Worm (Caenorhabditis elegans): ENCODE data around the gene phf-31.

Gene phf-31

ce11 chrX:10666871-10667270 is 14.9 kb upstream of the phf-31 start (continued):
- TF ChIP-seq snpc-1.3 (tag; optimal IDR thresholded peaks at IDR 0.05; ENCODE audit: insufficient read depth) (peak; percentile 30), B0019.2 (GFP tag; conservative IDR thresholded peaks at IDR 0.05) (0 out of 2 replicates have a peak, but pooled peaks have one; percentile 22), ceh-91 (GFP tag; IDR thresholded peaks at IDR 0.05) (no peak), tbp1 (GFP tag; optimal IDR thresholded peaks at IDR 0.05) (peak; percentile 88), hmg-1.2 (GFP tag; IDR thresholded peaks at IDR 0.05) (peak; percentile 55), cebp-1 (GFP tag; IDR thresholded peaks at IDR 0.05) (no peak), cebp-1 (tag; optimal IDR thresholded peaks at IDR 0.05) (peak; percentile 34), let-526 (GFP tag; IDR thresholded peaks at IDR 0.05) (no peak), nfyb-1 (GFP tag; IDR thresholded peaks at IDR 0.05) (peak; percentile 71), hmg-20 (GFP tag; IDR thresholded peaks at IDR 0.05) (0 out of 2 replicates have a peak, but pooled peaks have one; percentile 29), Y67H2A.10 (GFP tag; conservative IDR thresholded peaks at IDR 0.05) (no peak), rcor-1 (GFP tag; IDR thresholded peaks at IDR 0.05) (peak; percentile 59), ceh-100 (GFP tag; IDR thresholded peaks at IDR 0.05) (peak; percentile 36), egl-44 (GFP tag; IDR thresholded peaks at IDR 0.05) (0 out of 2 replicates have a peak, but pooled peaks have one; percentile 44), pbrm-1 (GFP tag; IDR thresholded peaks at IDR 0.05) (peak; percentile 73), dox-1 (GFP tag; IDR thresholded peaks at IDR 0.05) (peak; percentile 52), ekl-4 (GFP tag; IDR thresholded peaks at IDR 0.05) (peak; percentile 64), attf-6 (GFP tag; IDR thresholded peaks at IDR 0.05) (peak; percentile 73; the same call in 1 of the 2 replicates), lsl-1 (GFP tag; optimal IDR thresholded peaks at IDR 0.05) (peak; percentile 8)

ce11 chrX:10667424-10668291 is 14.1 kb upstream of the phf-31 start:
- TF ChIP-seq lag-1 (GFP tag; IDR thresholded peaks at IDR 0.05) (no peak), atf-7 (tag; optimal IDR thresholded peaks at IDR 0.05) (no peak), zim-3 (tag; optimal IDR thresholded peaks at IDR 0.05) (no peak), lsy-27 (tag; optimal IDR thresholded peaks at IDR 0.05; ENCODE audit: borderline replicate concordance, insufficient read depth) (no peak), D2030.7 (GFP tag; IDR thresholded peaks at IDR 0.05) (peak; percentile 64), Y95B8A.8 (GFP tag; IDR thresholded peaks at IDR 0.05) (no peak), T07F8.4 (tag; optimal IDR thresholded peaks at IDR 0.05) (no peak), nhr-80 (tag; optimal IDR thresholded peaks at IDR 0.05) (no peak), fkh-3 (tag; optimal IDR thresholded peaks at IDR 0.05) (no peak), madf-8 (GFP tag; conservative IDR thresholded peaks at IDR 0.05) (no peak), sptf-2 (GFP tag; optimal IDR thresholded peaks at IDR 0.05) (no peak), K11D2.4 (GFP tag; IDR thresholded peaks at IDR 0.05) (no peak), lin-40 (tag; optimal IDR thresholded peaks at IDR 0.05) (peak; percentile 69), nhr-90 (tag; optimal IDR thresholded peaks at IDR 0.05) (peak; percentile 41), B0261.1 (tag; optimal IDR thresholded peaks at IDR 0.05) (peak; percentile 71), somi-1 (GFP tag; optimal IDR thresholded peaks at IDR 0.05) (no peak), mxl-1 (tag; optimal IDR thresholded peaks at IDR 0.05) (peak; percentile 34), ama-1 (optimal IDR thresholded peaks at IDR 0.05) (no peak), ama-1 (GFP tag; optimal IDR thresholded peaks at IDR 0.05) (peak; percentile 29 to 77), madf-10 (tag; optimal IDR thresholded peaks at IDR 0.05) (peak; percentile 5), athp-1 (tag; optimal IDR thresholded peaks at IDR 0.05) (no peak), bed-1 (GFP tag; IDR thresholded peaks at IDR 0.05) (no peak), ztf-28 (GFP tag; IDR thresholded peaks at IDR 0.05) (no peak), F49E8.2 (tag; optimal IDR thresholded peaks at IDR 0.05; ENCODE audit: insufficient read depth) (no peak), ztf-6 (GFP tag; IDR thresholded peaks at IDR 0.05) (0 out of 2 replicates have a peak, but pooled peaks have one; percentile 39), madf-3 (GFP tag; IDR thresholded peaks at IDR 0.05) (no peak), nfyb-1 (GFP tag; IDR thresholded peaks at IDR 0.05) (peak; percentile 44; the same call in 1 of the 2 replicates), attf-5 (GFP tag; optimal IDR thresholded peaks at IDR 0.05) (no peak), ccch-3 (GFP tag; optimal IDR thresholded peaks at IDR 0.05) (no peak), B0019.2 (GFP tag; conservative IDR thresholded peaks at IDR 0.05) (no peak)

Measured in whole organism, young adult.